Worm (Caenorhabditis elegans): ENCODE results near the gene M199.136.

The M199.136 gene

DNA sequence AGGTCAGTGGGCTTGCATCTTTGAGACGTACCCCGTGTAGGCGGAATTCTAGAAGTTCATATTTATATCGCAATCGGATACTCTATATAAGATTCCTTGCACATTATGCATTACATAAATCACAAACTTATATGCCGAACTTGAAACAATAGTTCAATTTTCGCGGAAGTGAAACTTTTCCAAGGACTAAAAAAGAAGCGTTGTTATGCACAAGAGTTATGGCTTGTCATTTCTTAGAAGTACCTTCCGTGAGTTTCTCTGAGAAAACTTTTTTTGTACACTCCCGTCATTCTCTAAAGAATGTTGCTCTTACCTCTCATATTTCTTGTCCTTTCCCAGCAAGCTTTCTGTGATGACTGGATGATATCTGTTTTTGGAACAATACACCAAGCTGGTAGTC lies at the start of gene M199.136:
Gene M199.136, plus strand, starts transcription at position 301 of the 400 bp plus-strand sequence.
- no peak for TF ChIP-seq ceh-45 (GFP tag; IDR thresholded peaks at IDR 0.05)
- TF ChIP-seq K09A11.1 (tag; optimal IDR thresholded peaks at IDR 0.05; ENCODE audit: insufficient read depth): no peak
- TF ChIP-seq ceh-31 (tag; optimal IDR thresholded peaks at IDR 0.05): no peak
- TF ChIP-seq ceh-6 (GFP tag; optimal IDR thresholded peaks at IDR 0.05): no peak
- TF ChIP-seq nhr-232 (tag; optimal IDR thresholded peaks at IDR 0.05): no peak
- TF ChIP-seq madf-2 (tag; optimal IDR thresholded peaks at IDR 0.05): no peak
- no peak for TF ChIP-seq nfya-1 (tag; optimal IDR thresholded peaks at IDR 0.05)

DNA sequence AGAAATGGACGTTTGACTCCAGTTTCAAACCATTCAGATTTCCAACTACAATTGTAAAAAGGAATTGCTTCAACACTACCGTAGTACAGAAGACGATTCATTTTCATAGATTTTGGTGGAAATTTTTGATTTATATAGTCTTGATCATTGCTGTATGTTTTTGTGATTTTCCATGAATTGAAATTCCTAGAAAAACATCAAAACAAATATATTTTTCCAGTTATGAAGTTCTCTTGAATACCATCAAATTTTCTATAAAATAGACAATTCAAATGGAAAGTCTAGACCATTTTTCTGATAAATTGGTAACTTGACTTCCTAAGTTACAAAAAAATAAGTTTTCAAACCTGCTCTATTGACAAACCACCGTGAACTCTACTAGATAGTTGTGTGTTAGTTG lies 49.7 kb upstream of the M199.136 start, which contains the start of gene srt-48:
Gene srt-48, minus strand, starts transcription at position 101 of the 400 bp plus-strand sequence.
- TF ChIP-seq ahr-1 (tag; optimal IDR thresholded peaks at IDR 0.05): no peak
- no peak for TF ChIP-seq ttx-3 (tag; optimal IDR thresholded peaks at IDR 0.05)

DNA sequence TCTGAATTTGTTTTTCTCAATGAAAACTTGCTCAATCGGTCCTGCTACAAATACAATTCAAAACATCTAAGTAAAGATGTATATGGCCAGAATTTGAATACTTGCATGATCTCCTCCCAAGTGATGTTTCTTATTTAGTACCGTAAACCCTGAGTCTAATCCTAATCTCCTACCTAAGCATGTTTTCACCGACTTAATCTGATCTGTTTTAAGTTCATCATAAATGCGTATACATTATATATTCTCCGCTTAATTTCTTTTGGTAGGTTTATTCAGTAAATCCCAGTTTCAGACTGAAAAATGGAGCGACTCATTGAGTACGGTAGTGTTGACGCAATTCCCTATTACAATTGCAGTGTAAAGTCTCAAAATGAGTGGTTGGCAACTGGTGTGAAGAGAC lies 44.1 kb upstream of the M199.136 start, which contains the start of gene srt-50:
Gene srt-50, plus strand, starts transcription at position 301 of the 400 bp plus-strand sequence.
- TF ChIP-seq dmd-4 (tag; optimal IDR thresholded peaks at IDR 0.05; ENCODE audit: borderline replicate concordance) (no peak), F13H6.1 (tag; optimal IDR thresholded peaks at IDR 0.05) (no peak), eyg-1 (tag; optimal IDR thresholded peaks at IDR 0.05) (no peak), pat-9 (tag; optimal IDR thresholded peaks at IDR 0.05) (no peak), ceh-22 (tag; optimal IDR thresholded peaks at IDR 0.05) (no peak), unc-86 (tag; optimal IDR thresholded peaks at IDR 0.05) (no peak), ceh-6 (GFP tag; optimal IDR thresholded peaks at IDR 0.05) (no peak), ceh-14 (tag; optimal IDR thresholded peaks at IDR 0.05) (no peak)

DNA sequence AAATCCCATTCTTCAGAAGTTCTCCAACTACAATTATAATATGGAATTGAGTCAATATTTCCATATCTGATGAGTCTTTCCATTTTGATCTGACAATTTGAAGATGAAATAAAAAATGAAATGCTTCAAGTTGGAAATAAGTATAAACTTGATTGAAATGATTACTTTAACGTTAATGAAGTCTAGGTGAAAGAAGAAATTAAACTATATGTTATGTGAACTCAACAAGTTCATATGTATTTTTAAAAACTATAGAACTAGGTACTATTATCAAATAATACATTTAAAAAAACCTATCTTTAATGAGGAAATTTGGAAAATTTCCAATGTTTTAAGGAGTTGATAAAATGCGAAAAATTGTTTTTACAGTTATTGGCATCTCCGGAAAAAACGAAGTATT lies 20.2 kb upstream of the M199.136 start, which contains the start of gene srt-49:
Gene srt-49, minus strand, starts transcription at position 101 of the 400 bp plus-strand sequence.
- TF ChIP-seq C08G9.2 (tag; optimal IDR thresholded peaks at IDR 0.05) (no peak), K02D7.2 (tag; optimal IDR thresholded peaks at IDR 0.05) (no peak), sox-4 (tag; optimal IDR thresholded peaks at IDR 0.05) (no peak), eyg-1 (tag; optimal IDR thresholded peaks at IDR 0.05) (no peak), nhr-232 (tag; optimal IDR thresholded peaks at IDR 0.05) (no peak), unc-55 (GFP tag; optimal IDR thresholded peaks at IDR 0.05) (no peak), ceh-9 (tag; optimal IDR thresholded peaks at IDR 0.05) (no peak), ceh-22 (tag; optimal IDR thresholded peaks at IDR 0.05) (no peak), lin-11 (tag; optimal IDR thresholded peaks at IDR 0.05) (no peak), tbx-2 (tag; optimal IDR thresholded peaks at IDR 0.05) (no peak), fkh-6 (tag; optimal IDR thresholded peaks at IDR 0.05) (no peak), tbx-7 (tag; optimal IDR thresholded peaks at IDR 0.05) (no peak), sdc-2 (tag; optimal IDR thresholded peaks at IDR 0.05) (no peak), pha-4 (tag; optimal IDR thresholded peaks at IDR 0.05) (no peak)

DNA sequence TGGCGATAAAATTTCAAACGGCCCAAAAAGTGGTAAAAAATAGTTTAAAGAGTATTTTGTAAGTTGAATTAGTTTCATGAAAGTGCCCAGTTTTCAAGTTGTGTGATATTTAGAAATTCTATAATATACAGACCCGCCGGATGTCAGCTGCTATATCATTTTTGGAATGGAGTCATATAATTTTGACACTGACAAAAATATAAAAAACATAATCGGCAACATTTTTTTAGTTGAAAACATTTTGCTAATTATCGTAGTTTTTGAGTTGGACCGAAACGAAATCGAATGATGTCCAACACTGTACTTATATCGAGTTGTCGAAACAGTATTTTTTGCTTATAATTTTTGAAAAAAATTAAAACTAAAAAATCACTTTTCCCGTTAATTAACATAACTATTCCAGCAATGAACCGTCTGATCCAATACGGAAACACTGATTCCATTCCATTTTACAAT lies 15.2 kb upstream of the M199.136 start, which contains the start of gene srt-44:
Gene srt-44, plus strand, starts transcription at position 406 of the 456 bp plus-strand sequence.
- TF ChIP-seq Y22D7AL.16 (tag; optimal IDR thresholded peaks at IDR 0.05) (no peak), C08G9.2 (tag; optimal IDR thresholded peaks at IDR 0.05) (no peak), syd-9 (tag; optimal IDR thresholded peaks at IDR 0.05) (no peak), ceh-30 (tag; optimal IDR thresholded peaks at IDR 0.05) (no peak), tbx-7 (tag; optimal IDR thresholded peaks at IDR 0.05) (no peak), pros-1 (tag; optimal IDR thresholded peaks at IDR 0.05) (no peak), mec-3 (tag; optimal IDR thresholded peaks at IDR 0.05; ENCODE audit: borderline replicate concordance) (no peak), sdc-2 (tag; optimal IDR thresholded peaks at IDR 0.05) (no peak), hlh-30 (tag; optimal IDR thresholded peaks at IDR 0.05; ENCODE audit: insufficient read depth) (no peak), T23F11.4 (GFP tag; optimal IDR thresholded peaks at IDR 0.05) (no peak), ceh-31 (tag; optimal IDR thresholded peaks at IDR 0.05) (no peak), nhr-232 (tag; optimal IDR thresholded peaks at IDR 0.05) (no peak), ceh-22 (tag; optimal IDR thresholded peaks at IDR 0.05) (no peak), ceh-6 (GFP tag; optimal IDR thresholded peaks at IDR 0.05) (no peak)
